Fruit fly (Drosophila melanogaster) whole organism, prepupa: Measurements from ENCODE around the gene lbl.

Experiments used
- Blimp-1 ChIP-seq: fragments of 200-800 bp; sonication (Bioruptor generic); optimal IDR thresholded peaks from 3 replicates; lab custom pipeline; 2017; ENCODE audit warnings: missing biosample characterization, missing genetic modification characterization, mild to moderate bottlenecking, moderate library complexity, missing genetic modification reagents
- CG10669 ChIP-seq: fragments of 200-800 bp; sonication (Bioruptor generic); optimal IDR thresholded peaks from 3 replicates; lab custom pipeline; 2018; ENCODE audit warnings: missing biosample characterization, mild to moderate bottlenecking, missing genetic modification characterization, moderate library complexity
- CG11294 ChIP-seq: fragments of 200-800 bp; sonication (Bioruptor generic); IDR thresholded peaks from 2 replicates; pipeline ENCODE4 v1.3.6; 2022; ENCODE audit warnings: missing biosample characterization, missing genetic modification characterization
- CG11762 ChIP-seq: fragments of 200-800 bp; sonication (Bioruptor generic); optimal IDR thresholded peaks from 3 replicates; lab custom pipeline; 2016; ENCODE audit warnings: missing biosample characterization, missing genetic modification characterization; ENCODE audit not compliant: insufficient read depth
- CG11902 ChIP-seq: fragments of 200-800 bp; sonication (Bioruptor generic); optimal IDR thresholded peaks from 3 replicates; lab custom pipeline; 2016; ENCODE audit warnings: missing biosample characterization, missing genetic modification characterization
- CG16779 ChIP-seq: fragments of 200-800 bp; sonication (Bioruptor generic); optimal IDR thresholded peaks from 3 replicates; lab custom pipeline; 2017; ENCODE audit warnings: missing biosample characterization, mild to moderate bottlenecking, missing genetic modification characterization
- CG32006 ChIP-seq: fragments of 200-800 bp; sonication (Bioruptor generic); optimal IDR thresholded peaks from 3 replicates; lab custom pipeline; 2017; ENCODE audit warnings: missing biosample characterization, mild to moderate bottlenecking, missing genetic modification characterization
- CG34406 ChIP-seq: fragments of 200-800 bp; sonication (Bioruptor generic); optimal IDR thresholded peaks from 3 replicates; lab custom pipeline; 2016; ENCODE audit warnings: missing biosample characterization, missing genetic modification characterization
- CG3919 ChIP-seq: fragments of 200-800 bp; sonication (Bioruptor generic); optimal IDR thresholded peaks from 3 replicates; lab custom pipeline; 2016; ENCODE audit warnings: missing biosample characterization, missing genetic modification characterization
- CG4318 ChIP-seq: fragments of 200-800 bp; sonication (Bioruptor generic); optimal IDR thresholded peaks from 3 replicates; lab custom pipeline; 2017; ENCODE audit warnings: missing biosample characterization, mild to moderate bottlenecking, missing genetic modification characterization
- CG6163 ChIP-seq: fragments of 200-800 bp; sonication (Bioruptor generic); IDR thresholded peaks from 3 replicates; pipeline ENCODE4 v1.3.6; 2022; ENCODE audit warnings: missing biosample characterization, missing genetic modification characterization
- CG6276 ChIP-seq: fragments of 200-800 bp; sonication (Bioruptor generic); optimal IDR thresholded peaks from 2 replicates; lab custom pipeline; 2017; ENCODE audit warnings: missing biosample characterization, mild to moderate bottlenecking, missing genetic modification characterization
- CG6808 ChIP-seq: fragments of 200-800 bp; sonication (Bioruptor generic); optimal IDR thresholded peaks from 3 replicates; lab custom pipeline; 2017; ENCODE audit warnings: missing biosample characterization, missing genetic modification characterization, mild to moderate bottlenecking, moderate library complexity, missing genetic modification reagents
- CG6854 ChIP-seq: fragments of 200-800 bp; sonication (Bioruptor generic); optimal IDR thresholded peaks from 2 replicates; lab custom pipeline; 2017; ENCODE audit warnings: missing biosample characterization, mild to moderate bottlenecking, missing genetic modification characterization
- CG8119 ChIP-seq: fragments of 200-800 bp; sonication (Bioruptor generic); IDR thresholded peaks from 3 replicates; pipeline ENCODE4 v1.3.6; 2022; ENCODE audit warnings: missing biosample characterization, missing genetic modification characterization
- CG8319 ChIP-seq: fragments of 200-800 bp; sonication (Bioruptor generic); optimal IDR thresholded peaks from 3 replicates; lab custom pipeline; 2016; ENCODE audit warnings: missing biosample characterization, missing genetic modification characterization
- CG8632 ChIP-seq: fragments of 200-800 bp; sonication (Bioruptor generic); optimal IDR thresholded peaks from 3 replicates; lab custom pipeline; 2016; ENCODE audit warnings: missing biosample characterization, missing genetic modification characterization
- CG9139 ChIP-seq: fragments of 200-800 bp; sonication (Bioruptor generic); optimal IDR thresholded peaks from 3 replicates; lab custom pipeline; 2017; ENCODE audit warnings: missing biosample characterization, mild to moderate bottlenecking, missing genetic modification characterization
- Eip93F ChIP-seq: fragments of 200-800 bp; sonication (Bioruptor generic); optimal IDR thresholded peaks from 2 replicates; lab custom pipeline; 2016; ENCODE audit warnings: missing biosample characterization, mild to moderate bottlenecking, missing genetic modification characterization
- Ets21C ChIP-seq: fragments of 200-800 bp; sonication (Bioruptor generic); optimal IDR thresholded peaks from 3 replicates; lab custom pipeline; 2016; ENCODE audit warnings: missing biosample characterization, missing genetic modification characterization
- Gug ChIP-seq: fragments of 200-800 bp; sonication (Bioruptor generic); IDR thresholded peaks from 2 replicates; pipeline ENCODE4 v1.3.6; 2022; ENCODE audit warnings: missing biosample characterization, missing genetic modification characterization
- Hr38 ChIP-seq: sonication (Bioruptor generic); optimal IDR thresholded peaks from 2 replicates; lab custom pipeline; 2016; ENCODE audit warnings: missing biosample characterization, missing genetic modification characterization
- Hr4 ChIP-seq: fragments of 200-800 bp; sonication (Bioruptor generic); optimal IDR thresholded peaks from 3 replicates; lab custom pipeline; 2016; ENCODE audit warnings: missing biosample characterization, missing genetic modification characterization
- Lpt ChIP-seq: fragments of 200-800 bp; sonication (Bioruptor generic); optimal IDR thresholded peaks from 3 replicates; lab custom pipeline; 2016; ENCODE audit warnings: missing biosample characterization, missing genetic modification characterization
- Met ChIP-seq: fragments of 200-800 bp; sonication (Bioruptor generic); optimal IDR thresholded peaks from 3 replicates; lab custom pipeline; 2016; ENCODE audit warnings: missing biosample characterization, missing genetic modification characterization
- OdsH ChIP-seq: fragments of 200-800 bp; sonication (Bioruptor generic); optimal IDR thresholded peaks from 3 replicates; lab custom pipeline; 2016; ENCODE audit warnings: missing biosample characterization, missing genetic modification characterization
- Smox ChIP-seq: fragments of 200-800 bp; sonication (Bioruptor generic); optimal IDR thresholded peaks from 3 replicates; lab custom pipeline; 2016; ENCODE audit warnings: missing biosample characterization, missing genetic modification characterization
- Sox102F ChIP-seq: fragments of 200-800 bp; sonication (Bioruptor generic); optimal IDR thresholded peaks from 2 replicates; lab custom pipeline; 2016; ENCODE audit warnings: missing biosample characterization, mild to moderate bottlenecking, missing genetic modification characterization
- Sox14 ChIP-seq: fragments of 200-800 bp; sonication (Bioruptor generic); optimal IDR thresholded peaks from 3 replicates; lab custom pipeline; 2016; ENCODE audit warnings: missing biosample characterization, missing genetic modification characterization
- achi ChIP-seq: fragments of 200-800 bp; sonication (Bioruptor generic); optimal IDR thresholded peaks from 3 replicates; lab custom pipeline; 2016; ENCODE audit warnings: missing biosample characterization, missing genetic modification characterization
- acj6 ChIP-seq: fragments of 200-800 bp; sonication (Bioruptor generic); optimal IDR thresholded peaks from 3 replicates; lab custom pipeline; 2016; ENCODE audit warnings: missing biosample characterization, missing genetic modification characterization
- cyc ChIP-seq: fragments of 200-800 bp; sonication (Bioruptor generic); optimal IDR thresholded peaks from 3 replicates; lab custom pipeline; 2016; ENCODE audit warnings: missing biosample characterization, missing genetic modification characterization
- dac ChIP-seq: fragments of 200-800 bp; sonication (Bioruptor generic); optimal IDR thresholded peaks from 2 replicates; lab custom pipeline; 2017; ENCODE audit warnings: missing biosample characterization, mild to moderate bottlenecking, missing genetic modification characterization
- dsx ChIP-seq: fragments of 200-800 bp; optimal IDR thresholded peaks from 3 replicates; lab custom pipeline; 2019; ENCODE audit warnings: missing biosample characterization, mild to moderate bottlenecking, missing genetic modification characterization, moderate library complexity; ENCODE audit not compliant: poor library complexity, severe bottlenecking
- eg ChIP-seq: fragments of 200-800 bp; sonication (Bioruptor generic); IDR thresholded peaks from 3 replicates; pipeline ENCODE4 v1.3.6; 2022; ENCODE audit warnings: missing biosample characterization, missing genetic modification characterization
- esn ChIP-seq: fragments of 200-800 bp; sonication (Bioruptor generic); optimal IDR thresholded peaks from 2 replicates; lab custom pipeline; 2016; ENCODE audit warnings: missing biosample characterization, mild to moderate bottlenecking, missing genetic modification characterization, moderate library complexity
- fd59A ChIP-seq: fragments of 200-800 bp; sonication (Bioruptor generic); optimal IDR thresholded peaks from 2 replicates; lab custom pipeline; 2017; ENCODE audit warnings: missing biosample characterization, mild to moderate bottlenecking, missing genetic modification characterization, missing genetic modification reagents
- fd85E ChIP-seq: fragments of 200-800 bp; sonication (Bioruptor generic); optimal IDR thresholded peaks from 3 replicates; lab custom pipeline; 2016; ENCODE audit warnings: missing biosample characterization, missing genetic modification characterization
- fkh ChIP-seq: fragments of 200-800 bp; sonication (Bioruptor generic); optimal IDR thresholded peaks from 3 replicates; lab custom pipeline; 2017; ENCODE audit warnings: missing biosample characterization, mild to moderate bottlenecking, missing genetic modification characterization, moderate library complexity
- net ChIP-seq: fragments of 200-800 bp; sonication (Bioruptor generic); optimal IDR thresholded peaks from 3 replicates; lab custom pipeline; 2016; ENCODE audit warnings: missing biosample characterization, missing genetic modification characterization
- salr ChIP-seq, 2 experiments: fragments of 200-800 bp; sonication (Bioruptor generic); optimal IDR thresholded peaks; 3 replicates each; lab custom pipeline; 2016 to 2018; ENCODE audit warnings: missing biosample characterization in 2 of 2, missing genetic modification characterization in 2 of 2, mild to moderate bottlenecking in 1 of 2
- spab ChIP-seq: fragments of 200-800 bp; sonication (Bioruptor generic); optimal IDR thresholded peaks from 2 replicates; lab custom pipeline; 2017; ENCODE audit warnings: missing biosample characterization, mild to moderate bottlenecking, missing genetic modification characterization, missing genetic modification reagents
- topi ChIP-seq: fragments of 200-800 bp; sonication (Bioruptor generic); optimal IDR thresholded peaks from 3 replicates; lab custom pipeline; 2016; ENCODE audit warnings: missing biosample characterization, missing genetic modification characterization
- vri ChIP-seq: fragments of 200-800 bp; sonication (Bioruptor generic); optimal IDR thresholded peaks from 3 replicates; lab custom pipeline; 2016; ENCODE audit warnings: missing biosample characterization, mild to moderate bottlenecking, missing genetic modification characterization

lbl gene

dm6 chr3R:21459948-21460347, 26.0 kb upstream of the lbl start:
- TF ChIP-seq net (GFP tag; lab: Kevin White, UChicago) (no peak), cyc (GFP tag; lab: Kevin White, UChicago) (no peak), vri (GFP tag; lab: Kevin White, UChicago) (no peak), Gug (no peak), dac (no peak), CG11294 (no peak), Sox14 (GFP tag; lab: Kevin White, UChicago) (no peak), topi (GFP tag; lab: Kevin White, UChicago) (no peak), Hr38 (GFP tag; lab: Kevin White, UChicago) (no peak), Ets21C (GFP tag; lab: Kevin White, UChicago) (no peak), Blimp-1 (GFP tag; lab: Kevin White, UChicago) (no peak), Met (GFP tag; lab: Kevin White, UChicago) (no peak), CG11902 (no peak), CG4318 (no peak), CG32006 (GFP tag; lab: Kevin White, UChicago) (no peak)

- TF ChIP-seq CG8632 (GFP tag; lab: Kevin White, UChicago) (no peak), CG6276 (GFP tag; lab: Kevin White, UChicago) (no peak), CG6854 (no peak), CG16779 (tag; lab: Kevin White, UChicago) (no peak), cyc (GFP tag; lab: Kevin White, UChicago) (no peak), CG32006 (GFP tag; lab: Kevin White, UChicago) (no peak), Met (GFP tag; lab: Kevin White, UChicago) (no peak), fd59A (GFP tag; lab: Kevin White, UChicago) (no peak), Gug (no peak), Ets21C (GFP tag; lab: Kevin White, UChicago) (no peak)
- TF ChIP-seq, all 60 proteins: peak for 0
Measured at dm6 chr3R:21458445-21458844, 24.5 kb upstream of the lbl start.

- TF ChIP-seq CG6854 (no peak), OdsH (GFP tag; lab: Kevin White, UChicago) (no peak), CG16779 (tag; lab: Kevin White, UChicago) (no peak), CG8119 (GFP tag; lab: Robert Waterston, UW) (no peak), CG4318 (no peak), Blimp-1 (GFP tag; lab: Kevin White, UChicago) (no peak)
Measured at dm6 chr3R:21456774-21457173, 22.8 kb upstream of the lbl start.

- peak; percentile 18 for TF ChIP-seq CG10669 (GFP tag; lab: Kevin White, UChicago)
- TF ChIP-seq topi (GFP tag; lab: Kevin White, UChicago): peak; percentile 41
- peak; percentile 18 for TF ChIP-seq Ets21C (GFP tag; lab: Kevin White, UChicago)
- TF ChIP-seq CG6808 (GFP tag; lab: Kevin White, UChicago): peak; percentile 34
- TF ChIP-seq cyc (GFP tag; lab: Kevin White, UChicago): peak; percentile 25
- no peak for TF ChIP-seq CG34406 (GFP tag; lab: Kevin White, UChicago)
- TF ChIP-seq CG8319 (GFP tag; lab: Kevin White, UChicago): no peak
- no peak for TF ChIP-seq CG4318
- no peak for TF ChIP-seq eg (GFP tag; lab: Robert Waterston, UW)
- TF ChIP-seq CG32006 (GFP tag; lab: Kevin White, UChicago): no peak
- peak; percentile 16 for TF ChIP-seq achi (GFP tag; lab: Kevin White, UChicago)
- TF ChIP-seq CG9139 (GFP tag; lab: Kevin White, UChicago): no peak
- no peak for TF ChIP-seq salr (GFP tag; optimal IDR thresholded peaks at IDR 0.05; lab: Kevin White, UChicago)
- TF ChIP-seq OdsH (GFP tag; lab: Kevin White, UChicago): peak; percentile 8
- TF ChIP-seq Smox (GFP tag; lab: Kevin White, UChicago): peak; percentile 27
- TF ChIP-seq CG11762 (GFP tag; lab: Kevin White, UChicago): no peak
- TF ChIP-seq fd85E (GFP tag; lab: Kevin White, UChicago): no peak
- TF ChIP-seq CG3919 (GFP tag; lab: Kevin White, UChicago): peak; percentile 20
- no peak for TF ChIP-seq Eip93F (GFP tag; lab: Kevin White, UChicago)
- no peak; the same call in 1 of the 3 replicates for TF ChIP-seq CG6163
- TF ChIP-seq fd59A (GFP tag; lab: Kevin White, UChicago): no peak
- TF ChIP-seq spab (GFP tag; lab: Kevin White, UChicago): peak; percentile 3
- TF ChIP-seq CG8119 (GFP tag; lab: Robert Waterston, UW): no peak
- no peak for TF ChIP-seq dsx (GFP tag; lab: Kevin White, UChicago)
- no peak for TF ChIP-seq CG8632 (GFP tag; lab: Kevin White, UChicago)
- peak; percentile 8 for TF ChIP-seq acj6 (GFP tag; lab: Kevin White, UChicago)
- TF ChIP-seq Lpt (GFP tag; lab: Kevin White, UChicago): no peak
- TF ChIP-seq Sox102F (GFP tag; lab: Kevin White, UChicago): peak; percentile 54
- TF ChIP-seq CG11294: no peak
- TF ChIP-seq esn (GFP tag; lab: Kevin White, UChicago): peak; percentile 60
- no peak for TF ChIP-seq Hr4 (GFP tag; lab: Kevin White, UChicago)
- no peak for TF ChIP-seq fkh (GFP tag; lab: Kevin White, UChicago)
Measured at dm6 chr3R:21452108-21452507, 18.2 kb upstream of the lbl start.
